Worm (Caenorhabditis elegans) whole organism, L3 larva: ENCODE data around the gene F08G12.1.

Experiments
- R02D3.7 ChIP-seq: fragments of 150-350 bp; optimal IDR thresholded peaks from 2 replicates; lab custom pipeline; 2014; ENCODE audit warnings: missing biosample characterization, missing genetic modification characterization
- ZK546.5 ChIP-seq: sonication (generic microtip); optimal IDR thresholded peaks from 2 replicates; lab custom pipeline; 2017; ENCODE audit warnings: missing biosample characterization, missing genetic modification characterization
- aly-2 ChIP-seq: fragments of 150-350 bp; optimal IDR thresholded peaks from 2 replicates; lab custom pipeline; 2014; ENCODE audit warnings: missing biosample characterization, missing genetic modification characterization
- ama-1 ChIP-seq: fragments of 150-350 bp; optimal IDR thresholded peaks from 2 replicates; lab custom pipeline; 2018
- ceh-16 ChIP-seq: sonication (generic microtip); optimal IDR thresholded peaks from 2 replicates; lab custom pipeline; 2017; ENCODE audit warnings: missing biosample characterization, missing genetic modification characterization
- ceh-28 ChIP-seq: fragments of 150-350 bp; optimal IDR thresholded peaks from 2 replicates; lab custom pipeline; 2014; ENCODE audit warnings: missing biosample characterization, missing genetic modification reagents, missing genetic modification characterization
- ceh-82 ChIP-seq: fragments of 150-350 bp; optimal IDR thresholded peaks from 2 replicates; lab custom pipeline; 2014; ENCODE audit warnings: missing biosample characterization, missing genetic modification characterization
- ceh-9 ChIP-seq: sonication (generic microtip); optimal IDR thresholded peaks from 2 replicates; lab custom pipeline; 2018; ENCODE audit warnings: missing biosample characterization, missing genetic modification characterization
- egl-27 ChIP-seq: sonication (generic microtip); optimal IDR thresholded peaks from 4 replicates; lab custom pipeline; 2017; ENCODE audit warnings: missing biosample characterization, missing genetic modification reagents, missing genetic modification characterization
- egl-5 ChIP-seq: fragments of 150-350 bp; optimal IDR thresholded peaks from 2 replicates; lab custom pipeline; 2017; ENCODE audit warnings: missing biosample characterization, missing genetic modification reagents, missing genetic modification characterization, inconsistent platforms
- elt-1 ChIP-seq: fragments of 150-350 bp; optimal IDR thresholded peaks from 2 replicates; lab custom pipeline; 2014; ENCODE audit warnings: missing biosample characterization, missing genetic modification characterization
- elt-2 ChIP-seq: sonication (generic microtip); optimal IDR thresholded peaks from 2 replicates; lab custom pipeline; 2016; ENCODE audit warnings: missing genetic modification reagents, mild to moderate bottlenecking, missing genetic modification characterization, missing compliant biosample characterization
- elt-3 ChIP-seq, 3 experiments: fragments of 150-350 bp in 1 of 3; sonication (generic microtip) in 2 of 3; optimal IDR thresholded peaks; 2 replicates in 2 of 3; 4 replicates in 1 of 3; lab custom pipeline; 2014 to 2017; ENCODE audit warnings: missing biosample characterization in 3 of 3, missing genetic modification characterization in 3 of 3
- eor-1 ChIP-seq, 2 experiments: fragments of 150-350 bp; optimal IDR thresholded peaks; 2 replicates each; lab custom pipeline; 2014 to 2018; ENCODE audit warnings: missing biosample characterization in 2 of 2, missing genetic modification characterization in 2 of 2
- fkh-10 ChIP-seq: sonication (generic microtip); optimal IDR thresholded peaks from 2 replicates; lab custom pipeline; 2017; ENCODE audit warnings: missing biosample characterization, missing genetic modification reagents, missing genetic modification characterization
- fkh-2 ChIP-seq: fragments of 150-350 bp; optimal IDR thresholded peaks from 2 replicates; lab custom pipeline; 2014; ENCODE audit warnings: missing biosample characterization, missing genetic modification reagents, missing genetic modification characterization
- fos-1 ChIP-seq: fragments of 150-350 bp; optimal IDR thresholded peaks from 2 replicates; lab custom pipeline; 2014; ENCODE audit warnings: missing biosample characterization, missing genetic modification characterization
- hmg-11 ChIP-seq: sonication (generic microtip); optimal IDR thresholded peaks from 2 replicates; lab custom pipeline; 2016; ENCODE audit warnings: missing genetic modification characterization, missing compliant biosample characterization
- jun-1 ChIP-seq: fragments of 150-350 bp; optimal IDR thresholded peaks from 2 replicates; lab custom pipeline; 2014; ENCODE audit warnings: missing biosample characterization, missing genetic modification reagents, missing genetic modification characterization
- lin-15B ChIP-seq: fragments of 150-350 bp; optimal IDR thresholded peaks from 2 replicates; lab custom pipeline; 2014; ENCODE audit warnings: missing biosample characterization, missing genetic modification characterization
- lin-39 ChIP-seq: fragments of 150-350 bp; optimal IDR thresholded peaks from 2 replicates; lab custom pipeline; 2018; ENCODE audit warnings: missing biosample characterization, missing genetic modification reagents, missing genetic modification characterization
- lsy-12 ChIP-seq: sonication (generic microtip); optimal IDR thresholded peaks from 2 replicates; lab custom pipeline; 2016; ENCODE audit warnings: mild to moderate bottlenecking, missing genetic modification characterization, missing compliant biosample characterization
- mdl-1 ChIP-seq: fragments of 150-350 bp; optimal IDR thresholded peaks from 2 replicates; lab custom pipeline; 2014; ENCODE audit warnings: missing biosample characterization, missing genetic modification characterization
- mml-1 ChIP-seq: fragments of 150-350 bp; sonication (generic microtip); optimal IDR thresholded peaks from 3 replicates; lab custom pipeline; 2014; ENCODE audit warnings: missing biosample characterization, missing genetic modification characterization
- nfya-1 ChIP-seq: sonication (generic microtip); optimal IDR thresholded peaks from 2 replicates; lab custom pipeline; 2017; ENCODE audit warnings: missing genetic modification characterization, mild to moderate bottlenecking, missing compliant biosample characterization, antibody characterized with exemption, moderate library complexity; ENCODE audit not compliant: insufficient read depth
- nhr-11 ChIP-seq: fragments of 150-350 bp; optimal IDR thresholded peaks from 2 replicates; lab custom pipeline; 2014; ENCODE audit warnings: missing biosample characterization, missing genetic modification characterization
- nhr-12 ChIP-seq: fragments of 150-350 bp; optimal IDR thresholded peaks from 2 replicates; lab custom pipeline; 2014; ENCODE audit warnings: missing biosample characterization, missing genetic modification characterization
- nhr-237 ChIP-seq: fragments of 150-350 bp; optimal IDR thresholded peaks from 2 replicates; lab custom pipeline; 2014; ENCODE audit warnings: missing biosample characterization, missing genetic modification characterization
- nhr-25 ChIP-seq: sonication (generic microtip); optimal IDR thresholded peaks from 2 replicates; lab custom pipeline; 2017; ENCODE audit warnings: missing biosample characterization, missing genetic modification characterization
- nhr-28 ChIP-seq: fragments of 150-350 bp; optimal IDR thresholded peaks from 2 replicates; lab custom pipeline; 2014; ENCODE audit warnings: missing biosample characterization, missing genetic modification characterization
- nhr-43 ChIP-seq: sonication (generic microtip); optimal IDR thresholded peaks from 2 replicates; lab custom pipeline; 2016; ENCODE audit warnings: mild to moderate bottlenecking, missing genetic modification characterization, missing compliant biosample characterization; ENCODE audit not compliant: poor library complexity, severe bottlenecking
- nhr-67 ChIP-seq: fragments of 150-350 bp; optimal IDR thresholded peaks from 2 replicates; lab custom pipeline; 2014; ENCODE audit warnings: missing biosample characterization, missing genetic modification characterization
- nhr-76 ChIP-seq: fragments of 150-350 bp; sonication (generic microtip); optimal IDR thresholded peaks from 5 replicates; lab custom pipeline; 2014; ENCODE audit warnings: missing biosample characterization, missing genetic modification characterization
- nhr-77 ChIP-seq: fragments of 150-350 bp; optimal IDR thresholded peaks from 2 replicates; lab custom pipeline; 2014; ENCODE audit warnings: missing biosample characterization, missing genetic modification characterization
- pha-4 ChIP-seq: fragments of 150-350 bp; optimal IDR thresholded peaks from 2 replicates; lab custom pipeline; 2014; ENCODE audit warnings: missing biosample characterization, missing genetic modification reagents, missing genetic modification characterization
- pqm-1 ChIP-seq: fragments of 150-350 bp; optimal IDR thresholded peaks from 2 replicates; lab custom pipeline; 2017; ENCODE audit warnings: missing biosample characterization, missing genetic modification characterization, inconsistent platforms
- sea-2 ChIP-seq: fragments of 150-350 bp; sonication (generic microtip); optimal IDR thresholded peaks from 4 replicates; lab custom pipeline; 2014; ENCODE audit warnings: missing biosample characterization, missing genetic modification reagents, missing genetic modification characterization
- skn-1 ChIP-seq: fragments of 150-350 bp; optimal IDR thresholded peaks from 2 replicates; lab custom pipeline; 2014; ENCODE audit warnings: missing biosample characterization, missing genetic modification characterization
- snpc-4 ChIP-seq: fragments of 150-350 bp; optimal IDR thresholded peaks from 2 replicates; lab custom pipeline; 2014; ENCODE audit warnings: missing biosample characterization, missing genetic modification characterization
- tbx-2 ChIP-seq: sonication (generic microtip); optimal IDR thresholded peaks from 2 replicates; lab custom pipeline; 2016; ENCODE audit warnings: mild to moderate bottlenecking, missing genetic modification characterization, missing compliant biosample characterization
- unc-39 ChIP-seq: sonication (generic microtip); optimal IDR thresholded peaks from 4 replicates; lab custom pipeline; 2017; ENCODE audit warnings: missing biosample characterization, missing genetic modification characterization
- zag-1 ChIP-seq: fragments of 150-350 bp; optimal IDR thresholded peaks from 2 replicates; lab custom pipeline; 2014; ENCODE audit warnings: missing biosample characterization, missing genetic modification characterization
- ztf-11 ChIP-seq: fragments of 150-350 bp; optimal IDR thresholded peaks from 2 replicates; lab custom pipeline; 2014; ENCODE audit warnings: missing biosample characterization, missing genetic modification characterization
- ztf-4 ChIP-seq: fragments of 150-350 bp; optimal IDR thresholded peaks from 2 replicates; lab custom pipeline; 2014; ENCODE audit warnings: missing biosample characterization, missing genetic modification characterization

F08G12.1 gene

DNA sequence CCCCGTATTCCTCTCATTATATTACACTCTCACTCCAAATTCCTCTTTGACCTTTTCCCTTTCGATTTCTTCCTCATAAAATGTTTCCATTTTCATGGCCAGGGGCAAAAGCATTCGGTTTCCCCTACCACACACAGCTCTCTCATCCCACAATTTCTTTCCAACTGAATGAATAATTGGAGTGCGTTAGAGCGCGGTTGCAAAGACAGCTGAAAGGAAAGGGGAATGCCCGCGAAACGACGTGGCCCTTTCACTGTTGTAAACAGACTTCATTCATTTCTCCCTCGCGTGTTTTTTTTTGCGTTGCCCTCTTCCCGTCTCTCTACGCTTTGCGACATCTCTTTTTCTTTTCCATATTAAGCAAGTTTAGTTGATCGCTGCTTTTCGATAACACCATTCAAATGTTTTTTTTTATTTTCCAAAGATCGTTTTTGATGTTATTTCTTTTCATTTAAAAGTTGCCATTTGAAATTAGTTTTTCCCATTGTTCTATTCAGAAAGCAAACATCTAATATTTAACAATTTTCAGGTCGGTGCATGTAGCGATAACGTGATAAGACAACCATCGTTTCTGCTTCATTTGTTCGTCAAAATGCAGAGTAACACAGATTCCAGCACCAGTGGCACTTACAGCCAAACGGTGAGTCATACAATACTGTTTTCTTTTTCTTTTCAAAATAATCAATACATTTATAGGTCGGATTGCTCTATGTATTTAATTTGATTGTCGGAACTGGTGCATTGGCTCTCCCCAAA lies 43.2 kb downstream of the F08G12.1 start, which contains the start of gene C03A3.2 (continued):
- no peak for TF ChIP-seq ztf-11
- TF ChIP-seq tbx-2 (tag; lab: Kevin White, UChicago), result peak; percentile 19
- no peak for TF ChIP-seq ztf-4
- peak; percentile 83 for TF ChIP-seq nhr-25 (tag; lab: Kevin White, UChicago)
- TF ChIP-seq sea-2 (GFP tag; lab: Kevin White, UChicago), result no peak
- peak; percentile 88 for TF ChIP-seq nfya-1 (tag; lab: Kevin White, UChicago)
- TF ChIP-seq elt-3 (tag; optimal IDR thresholded peaks at IDR 0.05; lab: Kevin White, UChicago), result no peak
- peak; percentile 95 for TF ChIP-seq egl-5 (tag; lab: Kevin White, UChicago)
- TF ChIP-seq jun-1 (tag; lab: Kevin White, UChicago), result no peak
- no peak for TF ChIP-seq ZK546.5 (tag; lab: Kevin White, UChicago)
- no peak for TF ChIP-seq mdl-1
- TF ChIP-seq egl-27 (tag; lab: Kevin White, UChicago), result peak; percentile 23
- no peak for TF ChIP-seq nhr-67 (tag; lab: Kevin White, UChicago)
- TF ChIP-seq ceh-9 (tag; lab: Kevin White, UChicago), result no peak
- TF ChIP-seq lin-15B (tag; lab: Kevin White, UChicago), result peak; percentile 78
- no peak for TF ChIP-seq fkh-2 (tag; lab: Kevin White, UChicago)
- peak; percentile 42 for TF ChIP-seq elt-1 (tag; lab: Kevin White, UChicago)
- no peak for TF ChIP-seq zag-1 (tag; lab: Kevin White, UChicago)
- peak; percentile 98 for TF ChIP-seq lin-39 (tag; lab: Kevin White, UChicago)
- TF ChIP-seq fos-1 (tag; lab: Kevin White, UChicago), result no peak
- peak; percentile 84 for TF ChIP-seq hmg-11 (tag; lab: Kevin White, UChicago)

DNA sequence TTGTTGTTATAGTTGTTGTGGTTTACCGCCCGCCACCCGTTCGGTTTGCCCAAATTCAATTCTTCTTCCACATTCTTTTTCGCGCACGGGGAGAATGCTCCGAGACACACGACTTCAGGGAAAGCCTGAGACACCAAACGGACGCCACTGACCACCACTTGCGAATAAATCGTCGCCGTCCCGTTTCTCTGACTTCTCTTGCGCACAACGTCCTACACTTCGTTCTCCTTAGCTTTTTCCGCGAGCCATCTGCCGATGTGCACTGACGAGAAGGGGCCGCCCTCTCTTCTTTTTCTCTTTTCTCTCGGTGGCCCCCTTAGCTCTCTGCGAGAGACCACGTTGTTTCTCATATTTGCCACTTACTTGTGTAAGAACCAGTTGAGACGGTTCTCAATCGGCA lies 48.6 kb downstream of the F08G12.1 start, which contains the start of gene C03A3.1:
Gene C03A3.1, plus strand, starts transcription at position 291 of the 400 bp plus-strand sequence.
- TF ChIP-seq R02D3.7 (tag; lab: Kevin White, UChicago) (no peak), ceh-9 (tag; lab: Kevin White, UChicago) (no peak), ZK546.5 (tag; lab: Kevin White, UChicago) (no peak), eor-1 (tag; optimal IDR thresholded peaks at IDR 0.05; lab: Kevin White, UChicago) (no peak), nfya-1 (tag; lab: Kevin White, UChicago) (peak; percentile 44), nhr-237 (no peak), lin-15B (tag; lab: Kevin White, UChicago) (peak; percentile 21), nhr-25 (tag; lab: Kevin White, UChicago) (no peak), lin-39 (tag; lab: Kevin White, UChicago) (peak; percentile 83), ceh-16 (no peak), egl-27 (tag; lab: Kevin White, UChicago) (no peak), nhr-43 (tag; lab: Kevin White, UChicago) (no peak), ceh-82 (tag; lab: Kevin White, UChicago) (no peak), aly-2 (tag; lab: Kevin White, UChicago) (no peak), nhr-77 (no peak), snpc-4 (tag; lab: Kevin White, UChicago) (no peak), skn-1 (tag; lab: Kevin White, UChicago) (no peak), nhr-67 (tag; lab: Kevin White, UChicago) (no peak), hmg-11 (tag; lab: Kevin White, UChicago) (peak; percentile 39)

DNA sequence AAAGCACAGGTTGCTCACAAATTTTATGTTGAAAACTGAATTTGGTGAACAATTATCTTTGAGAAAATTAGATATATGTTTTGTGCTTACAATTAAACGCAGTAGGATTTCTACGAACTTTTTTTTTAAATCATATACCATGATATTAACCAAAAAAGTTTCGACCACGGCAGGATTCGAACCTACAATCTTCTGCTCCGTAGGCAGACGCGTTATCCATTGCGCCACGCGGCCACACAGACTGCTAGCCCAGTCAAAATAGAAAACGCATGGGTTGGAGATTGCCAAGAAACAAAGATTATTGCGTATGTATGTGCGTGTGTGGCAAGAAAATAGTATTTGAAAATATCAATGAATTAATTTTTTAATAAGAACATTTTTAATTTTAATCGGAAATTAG lies 53.2 kb downstream of the F08G12.1 start:
- TF ChIP-seq lsy-12 (tag; lab: Kevin White, UChicago) (no peak), ceh-28 (tag; lab: Kevin White, UChicago) (no peak), fos-1 (tag; lab: Kevin White, UChicago) (no peak), elt-2 (tag; lab: Kevin White, UChicago) (peak; percentile 26), elt-3 (tag; optimal IDR thresholded peaks at IDR 0.05; lab: Kevin White, UChicago) (no peak), tbx-2 (tag; lab: Kevin White, UChicago) (peak; percentile 27), nhr-25 (tag; lab: Kevin White, UChicago) (peak; percentile 43), nhr-43 (tag; lab: Kevin White, UChicago) (peak; percentile 70), nhr-76 (tag; lab: Kevin White, UChicago) (no peak), mml-1 (tag; lab: Kevin White, UChicago) (no peak), ama-1 (lab: Kevin White, UChicago) (no peak), lin-15B (tag; lab: Kevin White, UChicago) (no peak), nfya-1 (tag; lab: Kevin White, UChicago) (peak; percentile 57), fkh-10 (GFP tag; lab: Kevin White, UChicago) (no peak), unc-39 (tag; lab: Kevin White, UChicago) (no peak), pqm-1 (tag; lab: Kevin White, UChicago) (peak; percentile 51), hmg-11 (tag; lab: Kevin White, UChicago) (peak; percentile 68), R02D3.7 (tag; lab: Kevin White, UChicago) (no peak), lin-39 (tag; lab: Kevin White, UChicago) (peak; percentile 79), elt-1 (tag; lab: Kevin White, UChicago) (no peak), fkh-2 (tag; lab: Kevin White, UChicago) (no peak), egl-5 (tag; lab: Kevin White, UChicago) (no peak), nhr-12 (no peak), nhr-11 (tag; lab: Kevin White, UChicago) (no peak), snpc-4 (tag; lab: Kevin White, UChicago) (no peak), ztf-11 (no peak), nhr-28 (no peak), jun-1 (tag; lab: Kevin White, UChicago) (no peak), nhr-67 (tag; lab: Kevin White, UChicago) (no peak), skn-1 (tag; lab: Kevin White, UChicago) (no peak), ceh-9 (tag; lab: Kevin White, UChicago) (no peak), egl-27 (tag; lab: Kevin White, UChicago) (no peak), pha-4 (tag; lab: Kevin White, UChicago) (peak; percentile 31)
